Worm (Caenorhabditis elegans) whole organism, L2 larva: ENCODE measurements around the gene lon-2.

Experiments
- nhr-237 ChIP-seq: fragments of 150-350 bp; optimal IDR thresholded peaks from 2 replicates; lab custom pipeline; 2014; ENCODE audit warnings: missing biosample characterization, missing genetic modification characterization
- unc-55 ChIP-seq: fragments of 150-350 bp; sonication (generic microtip); optimal IDR thresholded peaks from 3 replicates; lab custom pipeline; 2014; ENCODE audit warnings: missing biosample characterization, missing genetic modification reagents, missing genetic modification characterization

ce11 chrX:4783117-4783775, 34.4 kb upstream of the lon-2 start, which contains the start of gene F43C9.2:
- TF ChIP-seq unc-55 (GFP tag; lab: Kevin White, UChicago) = peak; percentile 52
- TF ChIP-seq nhr-237 (tag; lab: Kevin White, UChicago) = no peak
